Worm (Caenorhabditis elegans) whole organism, early embryonic: ENCODE measurements around the gene npr-39.

Experiments
- B0310.2 ChIP-seq: sonication (generic microtip); optimal IDR thresholded peaks from 2 replicates; lab custom pipeline; 2016; ENCODE audit warnings: mild to moderate bottlenecking, missing genetic modification characterization, missing compliant biosample characterization
- F13C5.2 ChIP-seq: sonication (generic microtip); optimal IDR thresholded peaks from 2 replicates; lab custom pipeline; 2017; ENCODE audit warnings: mild to moderate bottlenecking, missing genetic modification characterization, inconsistent platforms, missing compliant biosample characterization
- aly-1 ChIP-seq: sonication (generic microtip); optimal IDR thresholded peaks from 2 replicates; lab custom pipeline; 2016; ENCODE audit warnings: missing genetic modification characterization, missing compliant biosample characterization
- ama-1 ChIP-seq: fragments of 150-350 bp; optimal IDR thresholded peaks from 2 replicates; lab custom pipeline; 2014
- ceh-13 ChIP-seq: fragments of 200-800 bp; sonication (Bioruptor generic); optimal IDR thresholded peaks from 2 replicates; lab custom pipeline; 2018; ENCODE audit warnings: mild to moderate bottlenecking, missing genetic modification characterization, missing compliant biosample characterization
- ceh-36 ChIP-seq: sonication (generic microtip); optimal IDR thresholded peaks from 2 replicates; lab custom pipeline; 2016; ENCODE audit warnings: missing genetic modification characterization, inconsistent platforms, missing compliant biosample characterization
- ets-7 ChIP-seq: sonication (generic microtip); optimal IDR thresholded peaks from 2 replicates; lab custom pipeline; 2016; ENCODE audit warnings: missing genotype, missing genetic modification characterization, missing compliant biosample characterization
- flt-1 ChIP-seq: fragments of 200-800 bp; sonication (Bioruptor generic); IDR thresholded peaks from 2 replicates; pipeline ENCODE4 v1.3.6; 2022; ENCODE audit warnings: missing genetic modification characterization, missing compliant biosample characterization
- hmbx-1 ChIP-seq: sonication (generic microtip); optimal IDR thresholded peaks from 2 replicates; lab custom pipeline; 2016; ENCODE audit warnings: mild to moderate bottlenecking, missing genetic modification characterization, missing compliant biosample characterization
- hmg-4 ChIP-seq: fragments of 200-800 bp; sonication (Bioruptor generic); optimal IDR thresholded peaks from 2 replicates; lab custom pipeline; 2018; ENCODE audit warnings: mild to moderate bottlenecking, missing genetic modification characterization, missing compliant biosample characterization
- hnd-1 ChIP-seq: sonication (generic microtip); optimal IDR thresholded peaks from 2 replicates; lab custom pipeline; 2016; ENCODE audit warnings: missing genetic modification characterization, missing compliant biosample characterization
- pes-1 ChIP-seq: fragments of 200-800 bp; sonication (Bioruptor generic); IDR thresholded peaks from 2 replicates; pipeline ENCODE4 v1.3.6; 2022; ENCODE audit warnings: missing genetic modification reagents, missing genetic modification characterization, missing compliant biosample characterization
- scrt-1 ChIP-seq: fragments of 200-800 bp; sonication (Bioruptor generic); IDR thresholded peaks from 2 replicates; pipeline ENCODE4 v1.3.6; 2022; ENCODE audit warnings: missing genetic modification characterization, missing compliant biosample characterization
- sea-1 ChIP-seq: fragments of 200-800 bp; sonication (Bioruptor generic); conservative IDR thresholded peaks from 2 replicates; pipeline ENCODE4 v1.3.6; 2022; ENCODE audit warnings: missing genetic modification characterization, missing compliant biosample characterization
- tbx-11 ChIP-seq: fragments of 200-800 bp; sonication (Bioruptor generic); IDR thresholded peaks from 2 replicates; pipeline ENCODE4 v1.3.6; 2022; ENCODE audit warnings: missing genetic modification characterization, missing compliant biosample characterization
- tbx-37 ChIP-seq: fragments of 200-800 bp; sonication (Bioruptor generic); conservative IDR thresholded peaks from 2 replicates; pipeline ENCODE4 v1.3.6; 2022; ENCODE audit warnings: missing genetic modification reagents, missing genetic modification characterization, missing compliant biosample characterization
- tra-4 ChIP-seq: sonication (generic microtip); optimal IDR thresholded peaks from 2 replicates; lab custom pipeline; 2017; ENCODE audit warnings: missing genetic modification characterization, missing compliant biosample characterization

Gene npr-39

ce11 chrV:10036275-10036674 lies 30.6 kb upstream of the npr-39 start, which contains the start of gene T06E8.2:
Gene T06E8.2 (minus strand): TSS chrV:10036413.
- TF ChIP-seq hnd-1 (tag; lab: Kevin White, UChicago) (no peak), hmg-4 (GFP tag; lab: Kevin White, UChicago) (peak; percentile 51)

- TF ChIP-seq tbx-11 (no peak), B0310.2 (tag; lab: Kevin White, UChicago) (no peak), ama-1 (no peak), flt-1 (GFP tag; lab: Robert Waterston, UW) (no peak), ceh-36 (tag; lab: Kevin White, UChicago) (no peak), tra-4 (tag; lab: Kevin White, UChicago) (no peak), hmg-4 (GFP tag; lab: Kevin White, UChicago) (no peak), scrt-1 (no peak), ceh-13 (GFP tag; lab: Kevin White, UChicago) (no peak), ets-7 (tag; lab: Kevin White, UChicago) (no peak), aly-1 (no peak), hnd-1 (tag; lab: Kevin White, UChicago) (no peak), tbx-37 (GFP tag; lab: Robert Waterston, UW) (no peak), sea-1 (GFP tag; lab: Robert Waterston, UW) (no peak), pes-1 (GFP tag; lab: Robert Waterston, UW) (no peak), hmbx-1 (no peak), F13C5.2 (tag; lab: Kevin White, UChicago) (no peak)
Observed at ce11 chrV:10037040-10037439, 29.8 kb upstream of the npr-39 start, which contains the start of gene F57A8.1. Gene F57A8.1 (plus strand): TSS chrV:10037340.

ce11 chrV:10039837-10040236 lies 27.0 kb upstream of the npr-39 start:
- no peak for TF ChIP-seq ceh-13 (GFP tag; lab: Kevin White, UChicago)
- peak; percentile 23 for TF ChIP-seq F13C5.2 (tag; lab: Kevin White, UChicago)
- TF ChIP-seq pes-1 (GFP tag; lab: Robert Waterston, UW): no peak
- TF ChIP-seq sea-1 (GFP tag; lab: Robert Waterston, UW): peak; percentile 45; the same call in 1 of the 2 replicates
- no peak for TF ChIP-seq hnd-1 (tag; lab: Kevin White, UChicago)
- TF ChIP-seq aly-1: peak; percentile 21
- no peak for TF ChIP-seq tbx-11
- TF ChIP-seq scrt-1: no peak
- TF ChIP-seq tra-4 (tag; lab: Kevin White, UChicago): no peak
- TF ChIP-seq flt-1 (GFP tag; lab: Robert Waterston, UW): no peak
- no peak for TF ChIP-seq ceh-36 (tag; lab: Kevin White, UChicago)
- no peak for TF ChIP-seq ets-7 (tag; lab: Kevin White, UChicago)
- peak; percentile 2 for TF ChIP-seq B0310.2 (tag; lab: Kevin White, UChicago)
- TF ChIP-seq tbx-37 (GFP tag; lab: Robert Waterston, UW): 0 out of 2 replicates have a peak, but pooled peaks have one; percentile 9
- TF ChIP-seq ama-1: no peak
- TF ChIP-seq hmg-4 (GFP tag; lab: Kevin White, UChicago): peak; percentile 47
- TF ChIP-seq hmbx-1: no peak

- no peak for TF ChIP-seq sea-1 (GFP tag; lab: Robert Waterston, UW)
- no peak for TF ChIP-seq F13C5.2 (tag; lab: Kevin White, UChicago)
- no peak for TF ChIP-seq ceh-36 (tag; lab: Kevin White, UChicago)
- TF ChIP-seq ama-1: no peak
- TF ChIP-seq hmbx-1: no peak
- TF ChIP-seq tbx-11: no peak
- TF ChIP-seq flt-1 (GFP tag; lab: Robert Waterston, UW): no peak
- TF ChIP-seq tbx-37 (GFP tag; lab: Robert Waterston, UW): no peak
- TF ChIP-seq ets-7 (tag; lab: Kevin White, UChicago): no peak
- no peak for TF ChIP-seq aly-1
Observed at ce11 chrV:10041484-10041883, 25.4 kb upstream of the npr-39 start.

ce11 chrV:10042254-10042653 lies 24.6 kb upstream of the npr-39 start:
- no peak for TF ChIP-seq pes-1 (GFP tag; lab: Robert Waterston, UW)
- peak; percentile 47 for TF ChIP-seq F13C5.2 (tag; lab: Kevin White, UChicago)
- TF ChIP-seq flt-1 (GFP tag; lab: Robert Waterston, UW): 0 out of 2 replicates have a peak, but pooled peaks have one; percentile 9

ce11 chrV:10043234-10043796 lies 23.6 kb upstream of the npr-39 start, which contains the start of gene T06E8.8:
Gene T06E8.8 (plus strand): TSS chrV:10043746.
- TF ChIP-seq scrt-1: no peak
- no peak for TF ChIP-seq F13C5.2 (tag; lab: Kevin White, UChicago)
- no peak for TF ChIP-seq ceh-36 (tag; lab: Kevin White, UChicago)
- no peak for TF ChIP-seq hnd-1 (tag; lab: Kevin White, UChicago)
- no peak for TF ChIP-seq B0310.2 (tag; lab: Kevin White, UChicago)
- TF ChIP-seq flt-1 (GFP tag; lab: Robert Waterston, UW): no peak
- TF ChIP-seq tra-4 (tag; lab: Kevin White, UChicago): no peak
- TF ChIP-seq hmg-4 (GFP tag; lab: Kevin White, UChicago): no peak
- no peak for TF ChIP-seq aly-1
- TF ChIP-seq ama-1: no peak
- TF ChIP-seq sea-1 (GFP tag; lab: Robert Waterston, UW): no peak
- TF ChIP-seq tbx-11: no peak

- TF ChIP-seq tbx-37 (GFP tag; lab: Robert Waterston, UW): no peak
- no peak for TF ChIP-seq ceh-36 (tag; lab: Kevin White, UChicago)
- no peak for TF ChIP-seq scrt-1
- TF ChIP-seq hmbx-1: no peak
- no peak for TF ChIP-seq B0310.2 (tag; lab: Kevin White, UChicago)
- TF ChIP-seq hmg-4 (GFP tag; lab: Kevin White, UChicago): no peak
- TF ChIP-seq sea-1 (GFP tag; lab: Robert Waterston, UW): no peak
- TF ChIP-seq aly-1: no peak
- TF ChIP-seq tbx-11: no peak
- TF ChIP-seq tra-4 (tag; lab: Kevin White, UChicago): no peak
- no peak for TF ChIP-seq ets-7 (tag; lab: Kevin White, UChicago)
- TF ChIP-seq F13C5.2 (tag; lab: Kevin White, UChicago): no peak
- no peak for TF ChIP-seq flt-1 (GFP tag; lab: Robert Waterston, UW)
- no peak for TF ChIP-seq ceh-13 (GFP tag; lab: Kevin White, UChicago)
- TF ChIP-seq ama-1: no peak
- TF ChIP-seq hnd-1 (tag; lab: Kevin White, UChicago): no peak
- TF ChIP-seq pes-1 (GFP tag; lab: Robert Waterston, UW): no peak
Observed at ce11 chrV:10044735-10045134, 22.1 kb upstream of the npr-39 start.
